Worm (Caenorhabditis elegans) whole organism, mixed stage, embryonic: ENCODE measurements around the gene pkhm-2.

Experiments used
- M03D4.4 ChIP-seq: sonication (generic microtip); optimal IDR thresholded peaks from 2 replicates; lab custom pipeline; 2017; ENCODE audit warnings: mild to moderate bottlenecking, missing genetic modification characterization, missing compliant biosample characterization
- bed-3 ChIP-seq: fragments of 200-800 bp; sonication (Bioruptor generic); optimal IDR thresholded peaks from 3 replicates; lab custom pipeline; 2018; ENCODE audit warnings: mild to moderate bottlenecking, missing genetic modification characterization, moderate library complexity, missing compliant biosample characterization
- blmp-1 ChIP-seq: fragments of 150-350 bp; optimal IDR thresholded peaks from 2 replicates; lab custom pipeline; 2014; ENCODE audit warnings: missing biosample characterization, missing genetic modification characterization
- ceh-39 ChIP-seq: fragments of 150-350 bp; optimal IDR thresholded peaks from 2 replicates; lab custom pipeline; 2014; ENCODE audit warnings: missing biosample characterization, missing genetic modification characterization
- ceh-43 ChIP-seq: fragments of 200-800 bp; sonication (Bioruptor generic); optimal IDR thresholded peaks from 2 replicates; lab custom pipeline; 2018; ENCODE audit warnings: mild to moderate bottlenecking, missing genetic modification characterization, moderate library complexity, missing compliant biosample characterization
- ceh-83 ChIP-seq: fragments of 200-800 bp; sonication (Bioruptor generic); optimal IDR thresholded peaks from 2 replicates; lab custom pipeline; 2018; ENCODE audit warnings: mild to moderate bottlenecking, missing genetic modification characterization, missing compliant biosample characterization
- ces-1 ChIP-seq: fragments of 150-350 bp; optimal IDR thresholded peaks from 2 replicates; lab custom pipeline; 2014; ENCODE audit warnings: missing biosample characterization, missing genetic modification reagents, missing genetic modification characterization
- cnd-1 ChIP-seq: fragments of 200-800 bp; sonication (Bioruptor generic); optimal IDR thresholded peaks from 2 replicates; lab custom pipeline; 2018; ENCODE audit warnings: mild to moderate bottlenecking, missing genetic modification characterization, missing compliant biosample characterization
- drap-1 ChIP-seq: fragments of 200-800 bp; sonication (Bioruptor generic); optimal IDR thresholded peaks from 3 replicates; lab custom pipeline; 2018; ENCODE audit warnings: mild to moderate bottlenecking, missing genetic modification characterization, missing compliant biosample characterization
- elt-1 ChIP-seq: sonication (generic microtip); optimal IDR thresholded peaks from 2 replicates; lab custom pipeline; 2017; ENCODE audit warnings: missing genetic modification characterization, mild to moderate bottlenecking, missing compliant biosample characterization, antibody characterized with exemption, moderate library complexity, borderline replicate concordance; ENCODE audit not compliant: insufficient read depth
- elt-3 ChIP-seq: fragments of 150-350 bp; optimal IDR thresholded peaks from 2 replicates; lab custom pipeline; 2014; ENCODE audit warnings: missing biosample characterization, missing genetic modification characterization
- flh-1 ChIP-seq: fragments of 200-800 bp; sonication (Bioruptor generic); optimal IDR thresholded peaks from 2 replicates; lab custom pipeline; 2018; ENCODE audit warnings: mild to moderate bottlenecking, missing genetic modification characterization, moderate library complexity, missing compliant biosample characterization
- ham-2 ChIP-seq: fragments of 200-800 bp; sonication (Bioruptor generic); optimal IDR thresholded peaks from 2 replicates; lab custom pipeline; 2018; ENCODE audit warnings: mild to moderate bottlenecking, missing genetic modification characterization, missing compliant biosample characterization
- hlh-1 ChIP-seq: fragments of 150-350 bp; optimal IDR thresholded peaks from 2 replicates; lab custom pipeline; 2014; ENCODE audit warnings: missing biosample characterization, missing genetic modification reagents, missing genetic modification characterization
- lin-13 ChIP-seq: fragments of 150-350 bp; optimal IDR thresholded peaks from 2 replicates; lab custom pipeline; 2014; ENCODE audit warnings: missing biosample characterization, missing genetic modification characterization
- lin-32 ChIP-seq: fragments of 200-800 bp; sonication (Bioruptor generic); optimal IDR thresholded peaks from 2 replicates; lab custom pipeline; 2018; ENCODE audit warnings: mild to moderate bottlenecking, missing genetic modification characterization, missing compliant biosample characterization
- lsy-2 ChIP-seq: fragments of 150-350 bp; optimal IDR thresholded peaks from 2 replicates; lab custom pipeline; 2014; ENCODE audit warnings: missing biosample characterization, missing genetic modification characterization
- mab-5 ChIP-seq: fragments of 150-350 bp; optimal IDR thresholded peaks from 2 replicates; lab custom pipeline; 2014; ENCODE audit warnings: missing biosample characterization, missing genetic modification characterization
- mep-1 ChIP-seq: fragments of 150-350 bp; optimal IDR thresholded peaks from 2 replicates; lab custom pipeline; 2017; ENCODE audit warnings: missing biosample characterization, missing genetic modification reagents, missing genetic modification characterization, inconsistent platforms
- mls-2 ChIP-seq: sonication (generic microtip); optimal IDR thresholded peaks from 2 replicates; lab custom pipeline; 2016; ENCODE audit warnings: mild to moderate bottlenecking, missing genetic modification characterization, moderate library complexity, missing compliant biosample characterization
- nhr-12 ChIP-seq: fragments of 150-350 bp; optimal IDR thresholded peaks from 2 replicates; lab custom pipeline; 2014; ENCODE audit warnings: missing biosample characterization, missing genetic modification characterization
- nhr-2 ChIP-seq: fragments of 150-350 bp; optimal IDR thresholded peaks from 2 replicates; lab custom pipeline; 2014; ENCODE audit warnings: missing biosample characterization, missing genetic modification characterization
- nhr-237 ChIP-seq: fragments of 150-350 bp; optimal IDR thresholded peaks from 2 replicates; lab custom pipeline; 2014; ENCODE audit warnings: missing biosample characterization, missing genetic modification characterization
- nhr-28 ChIP-seq: fragments of 150-350 bp; optimal IDR thresholded peaks from 2 replicates; lab custom pipeline; 2014; ENCODE audit warnings: missing biosample characterization, missing genetic modification characterization
- nhr-76 ChIP-seq: sonication (generic microtip); optimal IDR thresholded peaks from 2 replicates; lab custom pipeline; 2017; ENCODE audit warnings: missing biosample characterization, missing genetic modification characterization
- pha-4 ChIP-seq: fragments of 150-350 bp; optimal IDR thresholded peaks from 2 replicates; lab custom pipeline; 2018; ENCODE audit warnings: missing biosample characterization, missing genetic modification reagents, missing genetic modification characterization
- sem-2 ChIP-seq: fragments of 200-800 bp; sonication (Bioruptor generic); optimal IDR thresholded peaks from 2 replicates; lab custom pipeline; 2018; ENCODE audit warnings: mild to moderate bottlenecking, missing genetic modification characterization, missing compliant biosample characterization
- snpc-4 ChIP-seq: fragments of 150-350 bp; optimal IDR thresholded peaks from 2 replicates; lab custom pipeline; 2014; ENCODE audit warnings: missing biosample characterization, missing genetic modification characterization
- sptf-1 ChIP-seq: sonication (generic microtip); optimal IDR thresholded peaks from 2 replicates; lab custom pipeline; 2017; ENCODE audit warnings: mild to moderate bottlenecking, missing genetic modification characterization, moderate library complexity, missing compliant biosample characterization
- tbx-8 ChIP-seq: fragments of 200-800 bp; sonication (Bioruptor generic); optimal IDR thresholded peaks from 2 replicates; lab custom pipeline; 2018; ENCODE audit warnings: mild to moderate bottlenecking, missing genetic modification characterization, moderate library complexity, missing compliant biosample characterization
- unc-120 ChIP-seq: sonication (generic microtip); optimal IDR thresholded peaks from 2 replicates; lab custom pipeline; 2017; ENCODE audit warnings: missing genetic modification characterization, missing compliant biosample characterization; ENCODE audit not compliant: poor library complexity, severe bottlenecking
- unc-39 ChIP-seq: fragments of 150-350 bp; optimal IDR thresholded peaks from 2 replicates; lab custom pipeline; 2014; ENCODE audit warnings: missing biosample characterization, missing genetic modification characterization
- unc-62 ChIP-seq: fragments of 150-350 bp; optimal IDR thresholded peaks from 2 replicates; lab custom pipeline; 2014; ENCODE audit warnings: missing biosample characterization, missing genetic modification reagents, missing genetic modification characterization
- zip-8 ChIP-seq: fragments of 150-350 bp; optimal IDR thresholded peaks from 2 replicates; lab custom pipeline; 2014; ENCODE audit warnings: missing biosample characterization, missing genetic modification characterization
- ztf-11 ChIP-seq: fragments of 150-350 bp; optimal IDR thresholded peaks from 2 replicates; lab custom pipeline; 2014; ENCODE audit warnings: missing biosample characterization, missing genetic modification characterization

The pkhm-2 gene

DNA sequence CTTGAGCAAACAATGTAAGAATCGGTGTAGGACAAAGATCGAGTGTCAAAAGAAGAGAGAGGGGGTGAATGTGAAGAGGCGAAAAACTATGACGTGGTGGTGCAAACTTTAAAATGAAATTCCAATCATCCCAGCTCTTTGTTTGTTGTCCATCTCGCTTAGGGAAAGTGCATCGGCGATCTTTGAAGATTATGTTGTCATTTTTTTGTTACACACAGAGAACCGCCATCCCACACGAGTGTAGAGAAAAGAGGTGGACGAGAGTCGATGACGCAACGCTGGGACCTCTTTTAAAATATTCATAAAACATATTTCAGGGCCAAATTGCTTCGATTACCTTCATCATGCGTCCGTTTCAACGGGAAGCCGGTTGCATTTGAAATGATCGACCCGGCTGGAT, 10.1 kb upstream of the pkhm-2 start:
- no peak for TF ChIP-seq ham-2 (GFP tag; lab: Kevin White, UChicago)
- peak; percentile 62 for TF ChIP-seq zip-8 (tag; lab: Kevin White, UChicago)

DNA sequence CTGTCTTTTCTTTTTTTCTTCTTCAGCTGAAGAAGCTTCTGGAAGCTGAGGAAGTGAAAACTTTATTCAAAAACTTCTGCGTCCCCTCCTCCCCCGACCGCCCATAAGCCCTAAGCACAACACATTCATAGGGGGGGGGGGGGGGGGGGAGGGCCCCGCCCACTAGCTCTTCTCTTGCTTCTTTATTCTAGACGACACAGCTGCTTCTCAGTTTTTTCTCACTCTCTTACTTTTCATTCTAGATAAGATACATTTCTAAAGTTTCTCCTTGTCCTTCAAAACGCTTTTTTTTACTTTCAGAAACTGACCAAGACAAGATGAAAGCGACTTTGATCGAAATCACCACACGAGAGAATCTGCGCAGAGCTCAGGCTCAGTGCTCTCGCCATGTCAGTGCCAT, 8.6 kb upstream of the pkhm-2 start, which contains the start of gene T10B10.4:
T10B10.4 (plus strand) TSS at position 301 of the 400 bp plus-strand sequence.
- no peak for TF ChIP-seq snpc-4
- TF ChIP-seq drap-1 (GFP tag; lab: Kevin White, UChicago): no peak
- TF ChIP-seq ceh-83 (GFP tag; lab: Kevin White, UChicago): no peak
- no peak for TF ChIP-seq cnd-1 (tag; lab: Kevin White, UChicago)
- no peak for TF ChIP-seq mep-1
- TF ChIP-seq flh-1: no peak
- TF ChIP-seq elt-1 (tag; lab: Kevin White, UChicago): no peak
- no peak for TF ChIP-seq unc-120 (tag; lab: Kevin White, UChicago)

DNA sequence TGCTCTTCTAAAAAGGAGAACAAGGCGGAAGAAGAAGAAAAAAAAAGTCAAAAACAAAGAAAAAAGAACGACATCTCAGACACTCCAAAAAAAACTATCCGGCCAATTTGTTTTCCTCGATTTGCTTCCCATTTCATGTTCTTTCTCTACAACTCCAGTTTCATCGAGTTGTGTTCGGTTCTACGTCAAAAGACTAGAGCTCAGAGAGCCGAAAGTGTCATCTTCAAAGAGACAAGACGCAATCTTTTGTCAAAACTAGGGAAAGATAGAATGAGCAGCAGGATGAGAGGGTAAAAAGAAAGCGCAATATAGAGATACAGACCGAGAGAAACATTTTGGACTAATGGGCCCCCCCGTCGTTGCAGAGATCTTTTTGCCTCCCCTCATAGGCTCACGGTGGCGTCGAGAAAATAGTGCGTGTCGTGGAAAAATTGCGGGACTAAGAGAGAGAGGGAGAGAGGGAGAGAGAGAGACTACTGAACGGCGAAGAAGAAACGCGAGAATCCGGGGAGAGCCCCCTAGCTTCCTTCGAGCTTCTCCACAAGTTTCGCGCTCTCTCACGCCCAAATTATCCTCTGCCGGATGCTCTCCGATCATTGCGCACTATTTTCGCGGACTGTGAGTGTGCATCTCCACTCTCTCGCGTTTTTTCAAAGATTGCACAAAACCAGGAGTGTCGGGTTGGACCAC, 7.9 kb upstream of the pkhm-2 start:
- TF ChIP-seq lsy-2 (tag; lab: Kevin White, UChicago) (no peak), flh-1 (no peak), nhr-12 (tag; lab: Kevin White, UChicago) (no peak), elt-1 (tag; lab: Kevin White, UChicago) (no peak), snpc-4 (no peak), lin-13 (tag; lab: Kevin White, UChicago) (no peak), nhr-28 (no peak), unc-120 (tag; lab: Kevin White, UChicago) (peak; percentile 89), nhr-237 (tag; lab: Kevin White, UChicago) (no peak), mab-5 (peak; percentile 4), ces-1 (GFP tag; lab: Kevin White, UChicago) (peak; percentile 73), bed-3 (GFP tag; lab: Kevin White, UChicago) (no peak), drap-1 (GFP tag; lab: Kevin White, UChicago) (peak; percentile 29), mls-2 (tag; lab: Kevin White, UChicago) (peak; percentile 40), mep-1 (no peak), blmp-1 (tag; lab: Kevin White, UChicago) (no peak), hlh-1 (tag; lab: Kevin White, UChicago) (peak; percentile 65), tbx-8 (GFP tag; lab: Kevin White, UChicago) (no peak), ceh-43 (no peak), unc-39 (no peak), sem-2 (GFP tag; lab: Kevin White, UChicago) (no peak), nhr-2 (tag; lab: Kevin White, UChicago) (no peak), zip-8 (tag; lab: Kevin White, UChicago) (no peak), cnd-1 (tag; lab: Kevin White, UChicago) (no peak), M03D4.4 (no peak), nhr-76 (tag; lab: Kevin White, UChicago) (no peak), sptf-1 (peak; percentile 67), ceh-39 (tag; lab: Kevin White, UChicago) (no peak), unc-62 (peak; percentile 72), lin-32 (GFP tag; lab: Kevin White, UChicago) (no peak), ceh-83 (GFP tag; lab: Kevin White, UChicago) (no peak), elt-3 (tag; lab: Kevin White, UChicago) (no peak), pha-4 (tag; lab: Kevin White, UChicago) (no peak), ham-2 (GFP tag; lab: Kevin White, UChicago) (no peak), ztf-11 (tag; lab: Kevin White, UChicago) (peak; percentile 4)

DNA sequence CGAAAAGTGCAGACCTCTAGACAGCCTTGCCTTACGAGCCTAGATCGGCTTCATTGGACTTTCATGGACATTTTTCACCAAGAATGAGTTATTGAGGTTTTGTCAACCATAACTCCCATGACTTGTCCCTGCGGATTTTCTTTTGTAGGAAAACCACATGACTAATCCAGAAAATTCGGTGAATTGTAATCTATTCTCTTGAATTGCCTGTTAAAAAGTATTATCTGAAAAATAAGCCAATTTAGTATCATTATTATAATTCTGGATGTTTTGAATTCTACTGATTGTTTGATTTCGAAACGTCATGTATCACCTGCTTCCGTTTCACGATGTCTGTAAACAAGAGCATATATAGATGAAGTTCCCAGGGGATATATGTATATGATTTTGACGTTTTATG, 7.2 kb upstream of the pkhm-2 start:
- TF ChIP-seq ztf-11 (tag; lab: Kevin White, UChicago): no peak
- no peak for TF ChIP-seq sem-2 (GFP tag; lab: Kevin White, UChicago)
- no peak for TF ChIP-seq pha-4 (tag; lab: Kevin White, UChicago)
- TF ChIP-seq unc-39: no peak
- TF ChIP-seq lsy-2 (tag; lab: Kevin White, UChicago): no peak
- no peak for TF ChIP-seq mab-5
- TF ChIP-seq nhr-237 (tag; lab: Kevin White, UChicago): no peak
- TF ChIP-seq lin-13 (tag; lab: Kevin White, UChicago): no peak
- no peak for TF ChIP-seq ham-2 (GFP tag; lab: Kevin White, UChicago)
- no peak for TF ChIP-seq tbx-8 (GFP tag; lab: Kevin White, UChicago)
- no peak for TF ChIP-seq elt-3 (tag; lab: Kevin White, UChicago)
- no peak for TF ChIP-seq blmp-1 (tag; lab: Kevin White, UChicago)
- TF ChIP-seq zip-8 (tag; lab: Kevin White, UChicago): no peak
- no peak for TF ChIP-seq cnd-1 (tag; lab: Kevin White, UChicago)
- TF ChIP-seq nhr-12 (tag; lab: Kevin White, UChicago): no peak
- no peak for TF ChIP-seq nhr-2 (tag; lab: Kevin White, UChicago)
- no peak for TF ChIP-seq elt-1 (tag; lab: Kevin White, UChicago)
- no peak for TF ChIP-seq hlh-1 (tag; lab: Kevin White, UChicago)
- no peak for TF ChIP-seq unc-120 (tag; lab: Kevin White, UChicago)
- no peak for TF ChIP-seq ceh-43
